Fruit fly (Drosophila melanogaster): ENCODE results near the gene CG33127.

CG33127 gene

dm6 chr2L:297480-298284 is 24.2 kb upstream of the CG33127 start, which contains the start of gene Pi3K21B (continued):
- TF ChIP-seq CG34406 (GFP tag; optimal IDR thresholded peaks at IDR 0.05) (peak; percentile 91), Sox102F (GFP tag; optimal IDR thresholded peaks at IDR 0.05) (peak; percentile 84), Hr39 (GFP tag; optimal IDR thresholded peaks at IDR 0.05) (peak; percentile 89), CG6808 (GFP tag; optimal IDR thresholded peaks at IDR 0.05) (peak; percentile 79), vri (GFP tag; optimal IDR thresholded peaks at IDR 0.05) (peak; percentile 90), CG4318 (GFP tag; optimal IDR thresholded peaks at IDR 0.05) (no peak), Hr38 (GFP tag; optimal IDR thresholded peaks at IDR 0.05) (peak; percentile 76), CG15336 (GFP tag; IDR thresholded peaks at IDR 0.05) (peak; percentile 80), CG7368 (GFP tag; optimal IDR thresholded peaks at IDR 0.05) (peak; percentile 79), CG31627 (GFP tag; optimal IDR thresholded peaks at IDR 0.05) (peak; percentile 93), salr (GFP tag; optimal IDR thresholded peaks at IDR 0.05) (peak; percentile 56 to 87), CG10669 (GFP tag; optimal IDR thresholded peaks at IDR 0.05) (peak; percentile 80), dac (GFP tag; optimal IDR thresholded peaks at IDR 0.05) (peak; percentile 79), Eip75B (GFP tag; optimal IDR thresholded peaks at IDR 0.05) (peak; percentile 84), CG8632 (GFP tag; optimal IDR thresholded peaks at IDR 0.05) (peak; percentile 85), pdm3 (GFP tag; optimal IDR thresholded peaks at IDR 0.05) (peak; percentile 89), CG32006 (GFP tag; optimal IDR thresholded peaks at IDR 0.05) (peak; percentile 92), Smox (GFP tag; optimal IDR thresholded peaks at IDR 0.05) (peak; percentile 84), CG11294 (GFP tag; IDR thresholded peaks at IDR 0.05) (peak; percentile 67; the same call in 1 of the 2 replicates), dsx (GFP tag; optimal IDR thresholded peaks at IDR 0.05; ENCODE audit: poor library complexity, severe bottlenecking) (peak; percentile 74), CG6854 (GFP tag; optimal IDR thresholded peaks at IDR 0.05) (peak; percentile 18), CG3032 (tag; optimal IDR thresholded peaks at IDR 0.05) (peak; percentile 88), Ets96B (tag; optimal IDR thresholded peaks at IDR 0.05) (peak; percentile 87)

- TF ChIP-seq svp (GFP tag) (peak; percentile 85), CG9139 (GFP tag; optimal IDR thresholded peaks at IDR 0.05) (no peak), fkh (GFP tag; optimal IDR thresholded peaks at IDR 0.05) (peak; percentile 89), Eip78C (GFP tag) (peak; percentile 39)
Measured at dm6 chr2L:298285-298644, 23.6 kb upstream of the CG33127 start.

- TF ChIP-seq svp (GFP tag): peak; percentile 2
- TF ChIP-seq Blimp-1 (GFP tag; optimal IDR thresholded peaks at IDR 0.05): no peak
Measured at dm6 chr2L:299038-299437, 22.9 kb upstream of the CG33127 start.

- peak; percentile 90 for TF ChIP-seq vri (GFP tag; optimal IDR thresholded peaks at IDR 0.05)
- no peak for TF ChIP-seq CG7368 (GFP tag; optimal IDR thresholded peaks at IDR 0.05)
- TF ChIP-seq CG3032 (tag; optimal IDR thresholded peaks at IDR 0.05): no peak
Measured at dm6 chr2L:300006-300405, 21.9 kb upstream of the CG33127 start.

dm6 chr2L:300877-301706 is 20.8 kb upstream of the CG33127 start:
- no peak for TF ChIP-seq Lpt (GFP tag; optimal IDR thresholded peaks at IDR 0.05)
- peak; percentile 91 for TF ChIP-seq vri (GFP tag; optimal IDR thresholded peaks at IDR 0.05)
- no peak for TF ChIP-seq ss (GFP tag; optimal IDR thresholded peaks at IDR 0.05)
- TF ChIP-seq CG31627 (GFP tag; optimal IDR thresholded peaks at IDR 0.05): no peak
- peak; percentile 60 for TF ChIP-seq Sox14 (GFP tag; optimal IDR thresholded peaks at IDR 0.05)
- no peak for TF ChIP-seq CG1621 (tag; optimal IDR thresholded peaks at IDR 0.05)
- no peak for TF ChIP-seq Ets96B (tag; optimal IDR thresholded peaks at IDR 0.05)
- peak; percentile 92 for TF ChIP-seq svp (GFP tag)
- peak; percentile 80 for TF ChIP-seq Eip93F (GFP tag; optimal IDR thresholded peaks at IDR 0.05)

All from whole organism, prepupa.